Worm (Caenorhabditis elegans) whole organism, L1 larva: ENCODE data around the gene ndub-11.

Experiments
- F16B12.6 ChIP-seq: fragments of 150-350 bp; optimal IDR thresholded peaks from 2 replicates; lab custom pipeline; 2014; ENCODE audit warnings: missing biosample characterization, missing genetic modification characterization
- Y116A8C.19 ChIP-seq: sonication (generic microtip); optimal IDR thresholded peaks from 2 replicates; lab custom pipeline; 2016; ENCODE audit warnings: missing compliant biosample characterization, missing genetic modification characterization, borderline replicate concordance
- blmp-1 ChIP-seq: fragments of 150-350 bp; optimal IDR thresholded peaks from 2 replicates; lab custom pipeline; 2014; ENCODE audit warnings: missing biosample characterization, missing genetic modification characterization
- ces-1 ChIP-seq: fragments of 150-350 bp; optimal IDR thresholded peaks from 2 replicates; lab custom pipeline; 2014; ENCODE audit warnings: missing biosample characterization, missing genetic modification reagents, missing genetic modification characterization
- lin-13 ChIP-seq: fragments of 150-350 bp; optimal IDR thresholded peaks from 2 replicates; lab custom pipeline; 2014; ENCODE audit warnings: missing biosample characterization, missing genetic modification reagents, missing genetic modification characterization
- lin-39 ChIP-seq: fragments of 150-350 bp; optimal IDR thresholded peaks from 2 replicates; lab custom pipeline; 2014; ENCODE audit warnings: missing biosample characterization, missing genetic modification reagents, missing genetic modification characterization
- pqm-1 ChIP-seq: sonication (generic microtip); optimal IDR thresholded peaks from 3 replicates; lab custom pipeline; 2017; ENCODE audit warnings: missing biosample characterization, missing genetic modification characterization
- sptf-1 ChIP-seq: fragments of 150-350 bp; optimal IDR thresholded peaks from 2 replicates; lab custom pipeline; 2014; ENCODE audit warnings: missing biosample characterization, missing genetic modification characterization
- ztf-4 ChIP-seq: fragments of 150-350 bp; optimal IDR thresholded peaks from 2 replicates; lab custom pipeline; 2014; ENCODE audit warnings: missing biosample characterization, missing genetic modification characterization

- no peak for TF ChIP-seq lin-13 (GFP tag; lab: Kevin White, UChicago)
- TF ChIP-seq lin-39 (tag; lab: Kevin White, UChicago) = no peak
- no peak for TF ChIP-seq sptf-1 (tag; lab: Kevin White, UChicago)
- no peak for TF ChIP-seq pqm-1
- TF ChIP-seq ztf-4 (tag; lab: Kevin White, UChicago) = no peak
- no peak for TF ChIP-seq F16B12.6 (tag; lab: Kevin White, UChicago)
- no peak for TF ChIP-seq blmp-1 (tag; lab: Kevin White, UChicago)
- TF ChIP-seq Y116A8C.19 = no peak
- no peak for TF ChIP-seq ces-1 (GFP tag; lab: Kevin White, UChicago)
Observed at ce11 chrIV:8142735-8143550, 12.9 kb upstream of the ndub-11 start, which contains the start of gene pmk-2.
